Worm (Caenorhabditis elegans) whole organism, mixed stage, embryonic: ENCODE data around the gene K02E11.5.

Source experiments
- ces-1 ChIP-seq: fragments of 150-350 bp; optimal IDR thresholded peaks from 2 replicates; lab custom pipeline; 2014; ENCODE audit warnings: missing biosample characterization, missing genetic modification reagents, missing genetic modification characterization
- lin-32 ChIP-seq: fragments of 200-800 bp; sonication (Bioruptor generic); optimal IDR thresholded peaks from 2 replicates; lab custom pipeline; 2018; ENCODE audit warnings: mild to moderate bottlenecking, missing genetic modification characterization, missing compliant biosample characterization
- mab-5 ChIP-seq: fragments of 150-350 bp; optimal IDR thresholded peaks from 2 replicates; lab custom pipeline; 2014; ENCODE audit warnings: missing biosample characterization, missing genetic modification characterization
- mep-1 ChIP-seq: fragments of 150-350 bp; optimal IDR thresholded peaks from 2 replicates; lab custom pipeline; 2017; ENCODE audit warnings: missing biosample characterization, missing genetic modification reagents, missing genetic modification characterization, inconsistent platforms
- unc-39 ChIP-seq: fragments of 150-350 bp; optimal IDR thresholded peaks from 2 replicates; lab custom pipeline; 2014; ENCODE audit warnings: missing biosample characterization, missing genetic modification characterization

ce11 chrV:14293667-14294194 is 41.6 kb downstream of the K02E11.5 start, which contains the start of gene F14D7.2:
- no peak for TF ChIP-seq mab-5 (tag; lab: Kevin White, UChicago)
- TF ChIP-seq ces-1 (GFP tag; lab: Kevin White, UChicago), result no peak
- TF ChIP-seq lin-32 (GFP tag; lab: Kevin White, UChicago), result no peak
- TF ChIP-seq unc-39, result no peak
- no peak for TF ChIP-seq mep-1
